Fruit fly (Drosophila melanogaster): ENCODE results near the gene Tengl2.
A peak's percentile ranks its signal among the peaks of the same experiment; 100 is the strongest.

Gene Tengl2

DNA sequence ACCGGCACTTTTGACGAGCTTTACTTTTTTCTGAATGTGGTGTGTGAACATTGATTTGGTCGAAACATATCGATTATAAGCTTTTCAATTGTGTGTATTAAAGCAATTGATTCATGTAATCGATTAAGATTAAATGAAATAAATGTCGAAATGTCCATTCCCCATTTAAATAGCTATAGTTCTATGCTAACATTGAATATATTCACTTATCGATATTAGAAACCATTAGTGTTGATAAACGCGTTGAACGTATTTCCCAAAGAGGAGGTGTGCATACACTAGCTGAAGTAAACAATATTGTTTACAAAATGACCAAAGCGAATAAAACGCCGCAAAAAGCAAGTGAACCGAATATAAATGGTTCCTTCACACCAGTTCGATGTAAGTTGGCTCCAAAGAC is 25.2 kb downstream of the Tengl2 start, which contains the start of the genes Uch and CG34174 (continued):
- peak; percentile 12 for TF ChIP-seq CG9727 (GFP tag; optimal IDR thresholded peaks at IDR 0.05)
- TF ChIP-seq ase (GFP tag; IDR thresholded peaks at IDR 0.05) = no peak
- TF ChIP-seq sens-2 (GFP tag; IDR thresholded peaks at IDR 0.05) = no peak
- TF ChIP-seq Ets97D (GFP tag; optimal IDR thresholded peaks at IDR 0.05) = peak; percentile 65
- peak; percentile 68 for TF ChIP-seq CG12659 (GFP tag; optimal IDR thresholded peaks at IDR 0.05)
- peak; percentile 21 for TF ChIP-seq CG30403 (GFP tag; optimal IDR thresholded peaks at IDR 0.05)
- peak; percentile 36 for TF ChIP-seq CG1603 (tag; optimal IDR thresholded peaks at IDR 0.05)
- no peak for TF ChIP-seq sr (GFP tag; IDR thresholded peaks at IDR 0.05)
- no peak for TF ChIP-seq CG7928 (GFP tag; optimal IDR thresholded peaks at IDR 0.05)
- peak; percentile 5 for TF ChIP-seq CG2120 (GFP tag; optimal IDR thresholded peaks at IDR 0.05)
- peak in 1 of 2 experiments; percentile 11 for TF ChIP-seq bsh (GFP tag; optimal IDR thresholded peaks at IDR 0.05)
- peak; percentile 98 for TF ChIP-seq stwl (tag; optimal IDR thresholded peaks at IDR 0.05)
- peak; percentile 21 for TF ChIP-seq CG34376 (GFP tag; optimal IDR thresholded peaks at IDR 0.05)
- no peak for TF ChIP-seq eyg (GFP tag; optimal IDR thresholded peaks at IDR 0.05)
- TF ChIP-seq nmo (GFP tag; optimal IDR thresholded peaks at IDR 0.05) = peak; percentile 71
- no peak for TF ChIP-seq dmrt99B (tag; optimal IDR thresholded peaks at IDR 0.05)
- TF ChIP-seq CG3281 (GFP tag; optimal IDR thresholded peaks at IDR 0.05) = peak; percentile 28
- no peak for TF ChIP-seq oc (tag; optimal IDR thresholded peaks at IDR 0.05)
- TF ChIP-seq Myb (GFP tag; optimal IDR thresholded peaks at IDR 0.05) = peak; percentile 53
- TF ChIP-seq CG18599 (GFP tag; optimal IDR thresholded peaks at IDR 0.05) = peak; percentile 24
- TF ChIP-seq Dll (GFP tag; IDR thresholded peaks at IDR 0.05; ENCODE audit: partially characterized antibody) = peak; percentile 82
- TF ChIP-seq CG2116 (GFP tag; optimal IDR thresholded peaks at IDR 0.05) = peak; percentile 64
- TF ChIP-seq CG14860 (GFP tag; IDR thresholded peaks at IDR 0.05; ENCODE audit: partially characterized antibody) = peak; percentile 64
- TF ChIP-seq grau (tag; optimal IDR thresholded peaks at IDR 0.05) = peak; percentile 34
- TF ChIP-seq CG31224 (GFP tag; IDR thresholded peaks at IDR 0.05) = no peak
- TF ChIP-seq CG10267 (tag; optimal IDR thresholded peaks at IDR 0.05) = peak; percentile 95
- TF ChIP-seq hkb (optimal IDR thresholded peaks at IDR 0.05) = peak; percentile 74
- TF ChIP-seq hkb (GFP tag; IDR thresholded peaks at IDR 0.05) = no peak
- TF ChIP-seq CG17385 (GFP tag; optimal IDR thresholded peaks at IDR 0.05) = peak; percentile 40
- no peak for TF ChIP-seq CG32532 (GFP tag; IDR thresholded peaks at IDR 0.05)
- peak; percentile 75 for TF ChIP-seq CHES-1-like (GFP tag; optimal IDR thresholded peaks at IDR 0.05)
- TF ChIP-seq CG10321 (GFP tag; IDR thresholded peaks at IDR 0.05) = no peak
- no peak for TF ChIP-seq D19B (GFP tag; optimal IDR thresholded peaks at IDR 0.05)
- TF ChIP-seq CG3847 (GFP tag; IDR thresholded peaks at IDR 0.05) = peak; percentile 63
- no peak for TF ChIP-seq gfzf (GFP tag; optimal IDR thresholded peaks at IDR 0.05)
- peak; percentile 73 for TF ChIP-seq HLH4C (GFP tag; IDR thresholded peaks at IDR 0.05; ENCODE audit: partially characterized antibody)
- peak; percentile 65; the same call in 2 of the 3 replicates for TF ChIP-seq zen2 (GFP tag; IDR thresholded peaks at IDR 0.05; ENCODE audit: partially characterized antibody)
- TF ChIP-seq chif (GFP tag; optimal IDR thresholded peaks at IDR 0.05) = no peak
- TF ChIP-seq bbx (GFP tag; IDR thresholded peaks at IDR 0.05; ENCODE audit: partially characterized antibody) = peak; percentile 47
- TF ChIP-seq CG31441 (GFP tag; IDR thresholded peaks at IDR 0.05) = 0 out of 2 replicates have a peak, but pooled peaks have one; percentile 12
- no peak for TF ChIP-seq CG1602 (GFP tag; optimal IDR thresholded peaks at IDR 0.05)
- TF ChIP-seq CG30020 (tag; optimal IDR thresholded peaks at IDR 0.05) = peak; percentile 32
- TF ChIP-seq CG16813 (GFP tag; IDR thresholded peaks at IDR 0.05; ENCODE audit: partially characterized antibody) = peak; percentile 70
- TF ChIP-seq Lhr (GFP tag; optimal IDR thresholded peaks at IDR 0.05) = peak; percentile 66
- TF ChIP-seq CG13624 (GFP tag; optimal IDR thresholded peaks at IDR 0.05) = peak; percentile 45
- TF ChIP-seq Abd-B (GFP tag; optimal IDR thresholded peaks at IDR 0.05) = peak; percentile 44
- peak; percentile 46; the same call in 1 of the 2 replicates for TF ChIP-seq inv (GFP tag; IDR thresholded peaks at IDR 0.05; ENCODE audit: partially characterized antibody)
- peak; percentile 0 for TF ChIP-seq mam (GFP tag; optimal IDR thresholded peaks at IDR 0.05)
- peak in 1 of 2 experiments; percentile 31 for TF ChIP-seq dpn (GFP tag; optimal IDR thresholded peaks at IDR 0.05)
- no peak for TF ChIP-seq hb (GFP tag; IDR thresholded peaks at IDR 0.05; ENCODE audit: partially characterized antibody)
